Fruit fly (Drosophila melanogaster) whole organism, embryonic: ENCODE results near the gene CG33098.
A peak's percentile ranks its signal among the peaks of the same experiment; 100 is the strongest.

Source experiments
- B-H1 ChIP-seq: fragments of 200-800 bp; sonication (Bioruptor generic); IDR thresholded peaks from 3 replicates; pipeline ENCODE4 v1.3.6; 2022; ENCODE audit warnings: missing biosample characterization, missing genetic modification characterization
- Bteb2 ChIP-seq: fragments of 200-800 bp; sonication (Bioruptor generic); optimal IDR thresholded peaks from 2 replicates; lab custom pipeline; 2016; ENCODE audit warnings: missing biosample characterization, missing genetic modification characterization
- CG11398 ChIP-seq: fragments of 200-800 bp; sonication (Bioruptor generic); optimal IDR thresholded peaks from 2 replicates; lab custom pipeline; 2016; ENCODE audit warnings: missing biosample characterization, missing genetic modification characterization
- CG12391 ChIP-seq: fragments of 200-800 bp; sonication (Bioruptor generic); optimal IDR thresholded peaks from 3 replicates; lab custom pipeline; 2018; ENCODE audit warnings: missing biosample characterization, mild to moderate bottlenecking, missing genetic modification characterization, moderate library complexity
- CG15073 ChIP-seq: fragments of 200-800 bp; sonication (Bioruptor generic); optimal IDR thresholded peaks from 2 replicates; lab custom pipeline; 2016; ENCODE audit warnings: missing biosample characterization, missing genetic modification characterization
- CG17829 ChIP-seq: fragments of 200-800 bp; optimal IDR thresholded peaks from 2 replicates; lab custom pipeline; 2019; ENCODE audit warnings: missing biosample characterization, mild to moderate bottlenecking, missing genetic modification characterization, moderate library complexity
- CG18619 ChIP-seq: fragments of 200-800 bp; sonication (Bioruptor generic); optimal IDR thresholded peaks from 3 replicates; lab custom pipeline; 2017; ENCODE audit warnings: missing biosample characterization, mild to moderate bottlenecking, missing genetic modification characterization
- CG2116 ChIP-seq: fragments of 200-800 bp; sonication (Bioruptor generic); optimal IDR thresholded peaks from 3 replicates; lab custom pipeline; 2018; ENCODE audit warnings: missing biosample characterization, mild to moderate bottlenecking, missing genetic modification characterization
- CG31224 ChIP-seq: fragments of 200-800 bp; sonication (Bioruptor generic); IDR thresholded peaks from 2 replicates; pipeline ENCODE4 v1.3.6; 2022; ENCODE audit warnings: missing biosample characterization, missing genetic modification characterization
- CG32767 ChIP-seq: fragments of 200-800 bp; sonication (Bioruptor generic); IDR thresholded peaks from 2 replicates; pipeline ENCODE4 v1.3.6; 2022; ENCODE audit warnings: missing biosample characterization, missing genetic modification characterization
- CG4854 ChIP-seq: fragments of 200-800 bp; sonication (Bioruptor generic); optimal IDR thresholded peaks from 2 replicates; lab custom pipeline; 2016; ENCODE audit warnings: missing biosample characterization, missing genetic modification characterization, inconsistent platforms
- CG6689 ChIP-seq: fragments of 200-800 bp; sonication (Bioruptor generic); IDR thresholded peaks from 2 replicates; pipeline ENCODE4 v1.3.6; 2022; ENCODE audit warnings: missing biosample characterization, missing genetic modification characterization
- CG6765 ChIP-seq: fragments of 200-800 bp; sonication (Bioruptor generic); optimal IDR thresholded peaks from 3 replicates; lab custom pipeline; 2017; ENCODE audit warnings: missing biosample characterization, mild to moderate bottlenecking, missing genetic modification characterization
- CG7357 ChIP-seq: fragments of 200-800 bp; sonication (Bioruptor generic); IDR thresholded peaks from 3 replicates; pipeline ENCODE4 v1.3.6; 2022; ENCODE audit warnings: missing biosample characterization, missing genetic modification characterization
- CG7963 ChIP-seq: fragments of 200-800 bp; sonication (Bioruptor generic); IDR thresholded peaks from 3 replicates; pipeline ENCODE4 v1.3.6; 2022; ENCODE audit warnings: missing biosample characterization, missing genetic modification characterization; ENCODE audit not compliant: partially characterized antibody
- CG7987 ChIP-seq: fragments of 200-800 bp; sonication (Bioruptor generic); optimal IDR thresholded peaks from 2 replicates; lab custom pipeline; 2018; ENCODE audit warnings: missing biosample characterization, mild to moderate bottlenecking, missing genetic modification characterization, moderate library complexity
- CG8944 ChIP-seq: fragments of 200-800 bp; sonication (Bioruptor generic); optimal IDR thresholded peaks from 3 replicates; lab custom pipeline; 2016; ENCODE audit warnings: missing biosample characterization, missing genetic modification characterization
- CG9932 ChIP-seq: fragments of 200-800 bp; sonication (Bioruptor generic); IDR thresholded peaks from 2 replicates; pipeline ENCODE4 v1.3.6; 2022; ENCODE audit warnings: missing biosample characterization, missing genetic modification characterization
- D19A ChIP-seq: fragments of 200-800 bp; optimal IDR thresholded peaks from 3 replicates; lab custom pipeline; 2019; ENCODE audit warnings: missing biosample characterization, mild to moderate bottlenecking, missing genetic modification characterization, moderate library complexity
- Dek ChIP-seq: fragments of 200-800 bp; sonication (Bioruptor generic); optimal IDR thresholded peaks from 3 replicates; lab custom pipeline; 2019; ENCODE audit warnings: missing biosample characterization, mild to moderate bottlenecking, missing genetic modification characterization, moderate library complexity
- E2f2 ChIP-seq: fragments of 200-800 bp; sonication (Bioruptor generic); IDR thresholded peaks from 2 replicates; pipeline ENCODE4 v1.3.6; 2022; ENCODE audit warnings: missing biosample characterization, missing genetic modification characterization
- Ets65A ChIP-seq: fragments of 200-800 bp; sonication (Bioruptor generic); peaks from one replicate; lab custom pipeline; 2016; ENCODE audit warnings: missing biosample characterization, missing genetic modification characterization
- Hr78 ChIP-seq, 2 experiments: fragments of 200-800 bp in 1 of 2; fragments of >200 bp in 1 of 2; sonication (Bioruptor generic) in 1 of 2; optimal IDR thresholded peaks; 2 replicates each; lab custom pipeline; 2017 to 2019; ENCODE audit warnings: missing biosample characterization in 2 of 2, missing genetic modification characterization in 2 of 2, mild to moderate bottlenecking in 1 of 2, moderate library complexity in 1 of 2
- MESR4 ChIP-seq: fragments of 200-800 bp; sonication (Bioruptor generic); optimal IDR thresholded peaks from 2 replicates; lab custom pipeline; 2018; ENCODE audit warnings: missing biosample characterization, mild to moderate bottlenecking, missing genetic modification characterization, moderate library complexity
- Max ChIP-seq: fragments of 200-800 bp; sonication (Bioruptor generic); optimal IDR thresholded peaks from 2 replicates; lab custom pipeline; 2016; ENCODE audit warnings: missing biosample characterization, mild to moderate bottlenecking, missing genetic modification characterization
- Med ChIP-seq: fragments of 200-800 bp; sonication (Bioruptor generic); peaks from one replicate; lab custom pipeline; 2016; ENCODE audit warnings: missing biosample characterization, missing genetic modification characterization, mild to moderate bottlenecking, inconsistent platforms, moderate library complexity
- Myb ChIP-seq: fragments of 200-800 bp; sonication (Bioruptor generic); optimal IDR thresholded peaks from 2 replicates; lab custom pipeline; 2016; ENCODE audit warnings: missing biosample characterization, missing genetic modification characterization
- Opbp ChIP-seq: fragments of 200-800 bp; sonication (Bioruptor generic); IDR thresholded peaks from 3 replicates; pipeline ENCODE4 v1.3.6; 2022; ENCODE audit warnings: missing biosample characterization, missing genetic modification characterization; ENCODE audit not compliant: partially characterized antibody
- PHDP ChIP-seq: fragments of 200-800 bp; sonication (Bioruptor generic); optimal IDR thresholded peaks from 3 replicates; lab custom pipeline; 2018; ENCODE audit warnings: missing biosample characterization, mild to moderate bottlenecking, missing genetic modification characterization, moderate library complexity
- Ptx1 ChIP-seq: fragments of 200-800 bp; sonication (Bioruptor generic); IDR thresholded peaks from 2 replicates; pipeline ENCODE4 v1.3.6; 2022; ENCODE audit warnings: missing biosample characterization, missing genetic modification characterization
- YL-1 ChIP-seq: fragments of 200-800 bp; sonication (Bioruptor generic); optimal IDR thresholded peaks from 3 replicates; lab custom pipeline; 2017; ENCODE audit warnings: missing biosample characterization, mild to moderate bottlenecking, missing genetic modification characterization
- bcd ChIP-seq: fragments of 200-800 bp; sonication (Bioruptor generic); optimal IDR thresholded peaks from 2 replicates; lab custom pipeline; 2017; ENCODE audit warnings: missing biosample characterization, mild to moderate bottlenecking, missing genetic modification characterization
- btn ChIP-seq: fragments of 200-800 bp; sonication (Bioruptor generic); optimal IDR thresholded peaks from 2 replicates; lab custom pipeline; 2016; ENCODE audit warnings: missing biosample characterization, missing genetic modification characterization
- dpn ChIP-seq, 2 experiments: fragments of 200-800 bp; sonication (Bioruptor generic); optimal IDR thresholded peaks; 3 replicates each; lab custom pipeline; 2016; ENCODE audit warnings: missing biosample characterization in 2 of 2, missing genetic modification characterization in 2 of 2
- gsb ChIP-seq: fragments of 200-800 bp; sonication (Bioruptor generic); IDR thresholded peaks from 2 replicates; pipeline ENCODE4 v1.3.6; 2022; ENCODE audit warnings: missing biosample characterization, missing genetic modification characterization
- ind ChIP-seq: fragments of 200-800 bp; sonication (Bioruptor generic); optimal IDR thresholded peaks from 3 replicates; lab custom pipeline; 2016; ENCODE audit warnings: missing biosample characterization, missing genetic modification characterization
- jumu ChIP-seq: fragments of 200-800 bp; sonication (Bioruptor generic); optimal IDR thresholded peaks from 3 replicates; lab custom pipeline; 2016; ENCODE audit warnings: missing biosample characterization, missing genetic modification characterization
- kni ChIP-seq: fragments of 200-800 bp; sonication (Bioruptor generic); optimal IDR thresholded peaks from 3 replicates; lab custom pipeline; 2017; ENCODE audit warnings: mild to moderate bottlenecking, missing biosample characterization, missing genetic modification reagents, missing genetic modification characterization
- lilli ChIP-seq: fragments of 200-800 bp; sonication (Bioruptor generic); optimal IDR thresholded peaks from 3 replicates; lab custom pipeline; 2016; ENCODE audit warnings: missing biosample characterization, missing genetic modification characterization
- maf-S ChIP-seq: fragments of 200-800 bp; sonication (Bioruptor generic); optimal IDR thresholded peaks from 2 replicates; lab custom pipeline; 2016; ENCODE audit warnings: missing biosample characterization, missing genetic modification characterization
- nerfin-1 ChIP-seq: fragments of 200-800 bp; sonication (Bioruptor generic); optimal IDR thresholded peaks from 3 replicates; lab custom pipeline; 2019; ENCODE audit warnings: missing biosample characterization, mild to moderate bottlenecking, missing genetic modification characterization, moderate library complexity
- nmo ChIP-seq: fragments of 200-800 bp; sonication (Bioruptor generic); optimal IDR thresholded peaks from 2 replicates; lab custom pipeline; 2018; ENCODE audit warnings: missing biosample characterization, mild to moderate bottlenecking, missing genetic modification characterization, moderate library complexity
- pan ChIP-seq, 4 experiments: fragments of >200 bp in 3 of 4; fragments of 200-800 bp in 1 of 4; sonication (Bioruptor generic) in 1 of 4; optimal IDR thresholded peaks in 3 of 4; IDR thresholded peaks in 1 of 4; 2 replicates each; pipeline versions ENCODE4 v1.3.6 to Lab custom; 2017 to 2022; ENCODE audit warnings: missing biosample characterization in 2 of 4, missing genetic modification characterization in 2 of 4, mixed read lengths in 1 of 4
- phol ChIP-seq: fragments of 200-800 bp; sonication (Bioruptor generic); optimal IDR thresholded peaks from 3 replicates; lab custom pipeline; 2018; ENCODE audit warnings: missing biosample characterization, mild to moderate bottlenecking, missing genetic modification characterization, moderate library complexity
- prd ChIP-seq, 3 experiments: fragments of >200 bp in 2 of 3; fragments of 200-800 bp in 1 of 3; sonication (Bioruptor generic) in 1 of 3; optimal IDR thresholded peaks in 2 of 3; IDR thresholded peaks in 1 of 3; 2 replicates in 2 of 3; 3 replicates in 1 of 3; pipeline versions ENCODE4 v1.3.6 to Lab custom; 2017 to 2022; ENCODE audit warnings: missing biosample characterization in 1 of 3, missing genetic modification characterization in 1 of 3
- shn ChIP-seq: fragments of 200-800 bp; sonication (Bioruptor generic); optimal IDR thresholded peaks from 3 replicates; lab custom pipeline; 2016; ENCODE audit warnings: missing biosample characterization, missing genetic modification characterization
- sug ChIP-seq: fragments of 200-800 bp; optimal IDR thresholded peaks from 2 replicates; lab custom pipeline; 2019; ENCODE audit warnings: missing biosample characterization, mild to moderate bottlenecking, missing genetic modification characterization, moderate library complexity
- usp ChIP-seq: fragments of >200 bp; optimal IDR thresholded peaks from 2 replicates; lab custom pipeline; 2017; ENCODE audit warnings: missing biosample characterization, missing genetic modification characterization
- vvl ChIP-seq: fragments of 200-800 bp; sonication (Bioruptor generic); IDR thresholded peaks from 2 replicates; pipeline ENCODE4 v1.3.6; 2022; ENCODE audit warnings: missing biosample characterization, missing genetic modification characterization

The CG33098 gene

DNA sequence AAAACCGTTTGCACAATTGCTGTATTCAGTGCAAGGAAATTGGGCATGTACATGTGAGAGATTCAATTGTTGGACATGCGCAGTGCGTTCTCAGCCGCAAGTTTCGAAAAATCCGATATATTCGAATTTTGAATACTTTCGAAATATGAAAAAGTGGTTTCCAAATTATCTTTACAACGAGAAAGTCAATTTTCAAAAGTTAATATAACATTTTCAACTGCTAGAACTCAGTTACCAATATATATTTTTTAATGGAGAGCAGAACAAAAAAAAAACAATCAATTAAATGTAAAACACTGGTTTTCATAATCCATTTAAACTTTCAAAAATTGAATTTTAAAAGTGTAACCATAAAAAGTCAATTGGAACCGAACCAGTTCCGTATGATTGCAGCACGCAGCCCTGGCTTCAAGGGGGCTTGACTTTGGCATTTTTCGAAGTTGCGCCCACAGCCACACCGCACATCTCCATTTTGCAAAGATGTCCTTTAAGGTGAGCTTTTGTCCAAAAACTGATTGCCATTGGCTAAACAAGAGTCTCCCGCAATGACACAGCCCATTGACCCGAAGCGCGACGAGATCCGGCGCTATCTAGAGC is 35.5 kb downstream of the CG33098 start, which contains the start of the genes Scgbeta and CG17202 (continued):
- TF ChIP-seq gsb (GFP tag; lab: Robert Waterston, UW) (no peak), dpn (GFP tag; optimal IDR thresholded peaks at IDR 0.05; lab: Kevin White, UChicago) (peak in 1 of 2 experiments; percentile 17), CG7963 (no peak), CG9932 (GFP tag; lab: Robert Waterston, UW) (peak; percentile 56), nerfin-1 (tag; lab: Kevin White, UChicago) (no peak), phol (tag; lab: Kevin White, UChicago) (peak; percentile 93), CG6765 (GFP tag; lab: Kevin White, UChicago) (no peak), ind (no peak), Ets65A (GFP tag; lab: Kevin White, UChicago) (peak; percentile 49), Dek (tag; lab: Kevin White, UChicago) (peak; percentile 32), maf-S (GFP tag; lab: Kevin White, UChicago) (no peak), Bteb2 (GFP tag; lab: Kevin White, UChicago) (peak; percentile 7), CG7987 (no peak), PHDP (tag; lab: Kevin White, UChicago) (no peak), CG15073 (GFP tag; lab: Kevin White, UChicago) (no peak), CG31224 (GFP tag; lab: Robert Waterston, UW) (no peak), CG32767 (GFP tag; lab: Robert Waterston, UW) (0 out of 2 replicates have a peak, but pooled peaks have one; percentile 12), CG18619 (GFP tag; lab: Kevin White, UChicago) (peak; percentile 20), Ptx1 (GFP tag; lab: Robert Waterston, UW) (no peak), kni (GFP tag; lab: Kevin White, UChicago) (no peak), bcd (GFP tag; lab: Kevin White, UChicago) (no peak), CG6689 (GFP tag; lab: Robert Waterston, UW) (no peak), prd (optimal IDR thresholded peaks at IDR 0.05; lab: Kevin White, UChicago) (no peak), prd (GFP tag; IDR thresholded peaks at IDR 0.05; lab: Robert Waterston, UW) (no peak), Med (peak; percentile 69), jumu (GFP tag; lab: Kevin White, UChicago) (no peak), nmo (GFP tag; lab: Kevin White, UChicago) (peak; percentile 39), vvl (GFP tag; lab: Robert Waterston, UW) (no peak), D19A (tag; lab: Kevin White, UChicago) (no peak), E2f2 (peak; percentile 72), sug (tag; lab: Kevin White, UChicago) (no peak), CG12391 (tag; lab: Kevin White, UChicago) (peak; percentile 60), CG17829 (tag; lab: Kevin White, UChicago) (peak; percentile 27), shn (GFP tag; lab: Kevin White, UChicago) (no peak), Myb (peak; percentile 85), CG8944 (GFP tag; lab: Kevin White, UChicago) (peak; percentile 25), CG4854 (GFP tag; lab: Kevin White, UChicago) (no peak), YL-1 (GFP tag; lab: Kevin White, UChicago) (peak; percentile 59), MESR4 (GFP tag; lab: Kevin White, UChicago) (peak; percentile 75), Hr78 (GFP tag; optimal IDR thresholded peaks at IDR 0.05; lab: Kevin White, UChicago) (no peak), CG2116 (GFP tag; lab: Kevin White, UChicago) (peak; percentile 7), CG7357 (GFP tag; lab: Robert Waterston, UW) (no peak), usp (GFP tag; lab: Kevin White, UChicago) (no peak), Opbp (GFP tag; lab: Robert Waterston, UW) (0 out of 3 replicates have a peak, but pooled peaks have one; percentile 22), lilli (GFP tag; lab: Kevin White, UChicago) (peak; percentile 49), btn (GFP tag; lab: Kevin White, UChicago) (no peak), CG11398 (GFP tag; lab: Kevin White, UChicago) (peak; percentile 2), Max (GFP tag; lab: Kevin White, UChicago) (peak; percentile 23), pan (optimal IDR thresholded peaks at IDR 0.05; lab: Kevin White, UChicago) (no peak), pan (GFP tag; optimal IDR thresholded peaks at IDR 0.05 in 1 of 2, IDR thresholded peaks at IDR 0.05 in 1 of 2) (no peak), B-H1 (no peak)
